Worm (Caenorhabditis elegans) whole organism, L3 larva: ENCODE data around the gene mks-1.

Source experiments
- R02D3.7 ChIP-seq: fragments of 150-350 bp; optimal IDR thresholded peaks from 2 replicates; lab custom pipeline; 2014; ENCODE audit warnings: missing biosample characterization, missing genetic modification characterization
- ZK546.5 ChIP-seq: sonication (generic microtip); optimal IDR thresholded peaks from 2 replicates; lab custom pipeline; 2017; ENCODE audit warnings: missing biosample characterization, missing genetic modification characterization
- aly-2 ChIP-seq: fragments of 150-350 bp; optimal IDR thresholded peaks from 2 replicates; lab custom pipeline; 2014; ENCODE audit warnings: missing biosample characterization, missing genetic modification characterization
- ceh-16 ChIP-seq: sonication (generic microtip); optimal IDR thresholded peaks from 2 replicates; lab custom pipeline; 2017; ENCODE audit warnings: missing biosample characterization, missing genetic modification characterization
- lin-39 ChIP-seq: fragments of 150-350 bp; optimal IDR thresholded peaks from 2 replicates; lab custom pipeline; 2018; ENCODE audit warnings: missing biosample characterization, missing genetic modification reagents, missing genetic modification characterization
- nfya-1 ChIP-seq: sonication (generic microtip); optimal IDR thresholded peaks from 2 replicates; lab custom pipeline; 2017; ENCODE audit warnings: missing genetic modification characterization, mild to moderate bottlenecking, missing compliant biosample characterization, antibody characterized with exemption, moderate library complexity; ENCODE audit not compliant: insufficient read depth
- nhr-237 ChIP-seq: fragments of 150-350 bp; optimal IDR thresholded peaks from 2 replicates; lab custom pipeline; 2014; ENCODE audit warnings: missing biosample characterization, missing genetic modification characterization
- sea-2 ChIP-seq: fragments of 150-350 bp; sonication (generic microtip); optimal IDR thresholded peaks from 4 replicates; lab custom pipeline; 2014; ENCODE audit warnings: missing biosample characterization, missing genetic modification reagents, missing genetic modification characterization
- tbx-2 ChIP-seq: sonication (generic microtip); optimal IDR thresholded peaks from 2 replicates; lab custom pipeline; 2016; ENCODE audit warnings: mild to moderate bottlenecking, missing genetic modification characterization, missing compliant biosample characterization
- ztf-11 ChIP-seq: fragments of 150-350 bp; optimal IDR thresholded peaks from 2 replicates; lab custom pipeline; 2014; ENCODE audit warnings: missing biosample characterization, missing genetic modification characterization
- ztf-4 ChIP-seq: fragments of 150-350 bp; optimal IDR thresholded peaks from 2 replicates; lab custom pipeline; 2014; ENCODE audit warnings: missing biosample characterization, missing genetic modification characterization

ce11 chrIII:3232650-3233152 lies 46.6 kb downstream of the mks-1 start, which contains the start of gene Y53G8AL.1:
- TF ChIP-seq ZK546.5 (tag; lab: Kevin White, UChicago) (no peak), ceh-16 (tag; lab: Kevin White, UChicago) (no peak), tbx-2 (no peak), ztf-4 (tag; lab: Kevin White, UChicago) (no peak), nhr-237 (tag; lab: Kevin White, UChicago) (no peak), aly-2 (no peak), lin-39 (no peak), ztf-11 (no peak), sea-2 (no peak), nfya-1 (no peak), R02D3.7 (no peak)
